Fruit fly (Drosophila melanogaster) whole organism, embryonic: ENCODE measurements around the gene CG7557.

Source experiments
- Ada2b ChIP-seq: fragments of 200-800 bp; sonication (Bioruptor generic); IDR thresholded peaks from 2 replicates; pipeline ENCODE4 v1.3.6; 2022; ENCODE audit warnings: missing biosample characterization, missing genetic modification characterization
- CG10462 ChIP-seq: fragments of 200-800 bp; sonication (Bioruptor generic); optimal IDR thresholded peaks from 2 replicates; lab custom pipeline; 2016; ENCODE audit warnings: missing biosample characterization, missing genetic modification characterization
- CG11456 ChIP-seq: fragments of 200-800 bp; sonication (Bioruptor generic); IDR thresholded peaks from 3 replicates; pipeline ENCODE4 v1.3.6; 2022; ENCODE audit warnings: missing biosample characterization, missing genetic modification characterization
- CG12299 ChIP-seq: fragments of 200-800 bp; sonication (Bioruptor generic); optimal IDR thresholded peaks from 2 replicates; lab custom pipeline; 2018; ENCODE audit warnings: missing biosample characterization, mild to moderate bottlenecking, missing genetic modification characterization
- CG13775 ChIP-seq: fragments of 200-800 bp; sonication (Bioruptor generic); optimal IDR thresholded peaks from 3 replicates; lab custom pipeline; 2017; ENCODE audit warnings: missing biosample characterization, mild to moderate bottlenecking, missing genetic modification characterization
- CG15269 ChIP-seq: fragments of 200-800 bp; sonication (Bioruptor generic); optimal IDR thresholded peaks from 2 replicates; lab custom pipeline; 2018; ENCODE audit warnings: missing biosample characterization, mild to moderate bottlenecking, missing genetic modification characterization, moderate library complexity
- CG15514 ChIP-seq: fragments of 200-800 bp; sonication (Bioruptor generic); optimal IDR thresholded peaks from 3 replicates; lab custom pipeline; 2017; ENCODE audit warnings: missing biosample characterization, missing genetic modification characterization, mild to moderate bottlenecking, moderate library complexity, missing genetic modification reagents
- CG15696 ChIP-seq: fragments of 200-800 bp; sonication (Bioruptor generic); optimal IDR thresholded peaks from 2 replicates; lab custom pipeline; 2019; ENCODE audit warnings: missing biosample characterization, mild to moderate bottlenecking, missing genetic modification characterization, moderate library complexity
- CG2678 ChIP-seq: fragments of 200-800 bp; sonication (Bioruptor generic); optimal IDR thresholded peaks from 3 replicates; lab custom pipeline; 2019; ENCODE audit warnings: missing biosample characterization, mild to moderate bottlenecking, missing genetic modification characterization, moderate library complexity
- CG32532 ChIP-seq: fragments of 200-800 bp; sonication (Bioruptor generic); IDR thresholded peaks from 2 replicates; pipeline ENCODE4 v1.3.6; 2022; ENCODE audit warnings: missing biosample characterization, missing genetic modification characterization
- CG4617 ChIP-seq: fragments of 200-800 bp; sonication (Bioruptor generic); optimal IDR thresholded peaks from 3 replicates; lab custom pipeline; 2016; ENCODE audit warnings: missing biosample characterization, missing genetic modification characterization, borderline replicate concordance
- CG7271 ChIP-seq: fragments of 200-800 bp; sonication (Bioruptor generic); optimal IDR thresholded peaks from 2 replicates; lab custom pipeline; 2018; ENCODE audit warnings: missing biosample characterization, mild to moderate bottlenecking, missing genetic modification characterization, moderate library complexity
- CG7963 ChIP-seq: fragments of 200-800 bp; sonication (Bioruptor generic); IDR thresholded peaks from 3 replicates; pipeline ENCODE4 v1.3.6; 2022; ENCODE audit warnings: missing biosample characterization, missing genetic modification characterization; ENCODE audit not compliant: partially characterized antibody
- CG8290 ChIP-seq, 3 experiments: fragments of 200-800 bp; sonication (Bioruptor generic); optimal IDR thresholded peaks; 2 replicates each; lab custom pipeline; 2016 to 2019; ENCODE audit warnings: missing biosample characterization in 3 of 3, missing genetic modification characterization in 3 of 3, mild to moderate bottlenecking in 2 of 3, moderate library complexity in 1 of 3
- CG9437 ChIP-seq: fragments of 200-800 bp; sonication (Bioruptor generic); optimal IDR thresholded peaks from 2 replicates; lab custom pipeline; 2018; ENCODE audit warnings: missing biosample characterization, mild to moderate bottlenecking, missing genetic modification characterization
- CG9609 ChIP-seq: fragments of 200-800 bp; sonication (Bioruptor generic); optimal IDR thresholded peaks from 3 replicates; lab custom pipeline; 2016; ENCODE audit warnings: missing biosample characterization, missing genetic modification characterization
- CG9797 ChIP-seq: fragments of 200-800 bp; sonication (Bioruptor generic); optimal IDR thresholded peaks from 3 replicates; lab custom pipeline; 2018; ENCODE audit warnings: missing biosample characterization, mild to moderate bottlenecking, missing genetic modification characterization
- D19A ChIP-seq: fragments of 200-800 bp; optimal IDR thresholded peaks from 3 replicates; lab custom pipeline; 2019; ENCODE audit warnings: missing biosample characterization, mild to moderate bottlenecking, missing genetic modification characterization, moderate library complexity
- Hey ChIP-seq: fragments of 200-800 bp; sonication (Bioruptor generic); optimal IDR thresholded peaks from 3 replicates; lab custom pipeline; 2018; ENCODE audit warnings: missing biosample characterization, mild to moderate bottlenecking, missing genetic modification characterization
- HmgD ChIP-seq: fragments of 200-800 bp; sonication (Bioruptor generic); optimal IDR thresholded peaks from 3 replicates; lab custom pipeline; 2016; ENCODE audit warnings: missing biosample characterization, missing genetic modification characterization
- NFAT ChIP-seq: fragments of 200-800 bp; sonication (Bioruptor generic); IDR thresholded peaks from 2 replicates; pipeline ENCODE4 v1.3.6; 2022; ENCODE audit warnings: missing biosample characterization, missing genetic modification characterization
- Pdp1 ChIP-seq, 2 experiments: fragments of 200-800 bp; sonication (Bioruptor generic); optimal IDR thresholded peaks; 3 replicates each; lab custom pipeline; 2016; ENCODE audit warnings: missing biosample characterization in 2 of 2, missing genetic modification characterization in 2 of 2, mild to moderate bottlenecking in 1 of 2, moderate library complexity in 1 of 2
- Ptx1 ChIP-seq: fragments of 200-800 bp; sonication (Bioruptor generic); IDR thresholded peaks from 2 replicates; pipeline ENCODE4 v1.3.6; 2022; ENCODE audit warnings: missing biosample characterization, missing genetic modification characterization
- Vsx1 ChIP-seq: fragments of 200-800 bp; sonication (Bioruptor generic); optimal IDR thresholded peaks from 2 replicates; lab custom pipeline; 2017; ENCODE audit warnings: missing biosample characterization, mild to moderate bottlenecking, missing genetic modification characterization, missing genetic modification reagents
- chinmo ChIP-seq: fragments of 200-800 bp; sonication (Bioruptor generic); IDR thresholded peaks from 4 replicates; pipeline ENCODE4 v1.3.6; 2022; ENCODE audit warnings: missing biosample characterization, missing genetic modification characterization; ENCODE audit not compliant: partially characterized antibody
- chm ChIP-seq: fragments of 200-800 bp; sonication (Bioruptor generic); IDR thresholded peaks from 2 replicates; pipeline ENCODE4 v1.3.6; 2022; ENCODE audit warnings: missing biosample characterization, missing genetic modification characterization
- ci ChIP-seq: fragments of 200-800 bp; sonication (Bioruptor generic); IDR thresholded peaks from 3 replicates; pipeline ENCODE4 v1.3.6; 2022; ENCODE audit warnings: missing biosample characterization, missing genetic modification characterization
- ems ChIP-seq: fragments of 200-800 bp; sonication (Bioruptor generic); optimal IDR thresholded peaks from 3 replicates; lab custom pipeline; 2016; ENCODE audit warnings: missing biosample characterization, missing genetic modification characterization
- grn ChIP-seq: fragments of 200-800 bp; sonication (Bioruptor generic); optimal IDR thresholded peaks from 3 replicates; lab custom pipeline; 2017; ENCODE audit warnings: missing biosample characterization, missing genetic modification characterization
- gro ChIP-seq: fragments of 200-800 bp; sonication (Bioruptor generic); optimal IDR thresholded peaks from 2 replicates; lab custom pipeline; 2016; ENCODE audit warnings: missing biosample characterization, missing genetic modification characterization
- kay ChIP-seq: fragments of 200-800 bp; sonication (Bioruptor generic); optimal IDR thresholded peaks from 2 replicates; lab custom pipeline; 2016; ENCODE audit warnings: missing biosample characterization, missing genetic modification characterization
- klu ChIP-seq: fragments of 200-800 bp; sonication (Bioruptor generic); IDR thresholded peaks from 2 replicates; pipeline ENCODE4 v1.3.6; 2022; ENCODE audit warnings: missing biosample characterization, missing genetic modification characterization
- kni ChIP-seq: fragments of 200-800 bp; sonication (Bioruptor generic); optimal IDR thresholded peaks from 3 replicates; lab custom pipeline; 2017; ENCODE audit warnings: mild to moderate bottlenecking, missing biosample characterization, missing genetic modification reagents, missing genetic modification characterization
- lola ChIP-seq, 3 experiments: fragments of >200 bp in 2 of 3; fragments of 200-800 bp in 1 of 3; sonication (Bioruptor generic) in 1 of 3; optimal IDR thresholded peaks; 2 replicates each; lab custom pipeline; 2017 to 2019; ENCODE audit warnings: missing biosample characterization in 3 of 3, missing genetic modification characterization in 3 of 3, mild to moderate bottlenecking in 1 of 3, moderate library complexity in 1 of 3
- lov ChIP-seq, 2 experiments: fragments of 200-800 bp in 1 of 2; fragments of >200 bp in 1 of 2; sonication (Bioruptor generic) in 1 of 2; IDR thresholded peaks in 1 of 2; optimal IDR thresholded peaks in 1 of 2; 2 replicates in 1 of 2; 3 replicates in 1 of 2; pipeline versions ENCODE4 v1.3.6 to Lab custom; 2017 to 2022; ENCODE audit warnings: missing biosample characterization in 1 of 2, missing genetic modification characterization in 1 of 2
- mam ChIP-seq: fragments of 200-800 bp; sonication (Bioruptor generic); optimal IDR thresholded peaks from 3 replicates; lab custom pipeline; 2016; ENCODE audit warnings: missing biosample characterization, missing genetic modification characterization
- nom ChIP-seq: fragments of 200-800 bp; sonication (Bioruptor generic); optimal IDR thresholded peaks from 2 replicates; lab custom pipeline; 2017; ENCODE audit warnings: missing biosample characterization, missing genetic modification characterization, mild to moderate bottlenecking, moderate library complexity, missing genetic modification reagents
- pnt ChIP-seq: fragments of 200-800 bp; sonication (Bioruptor generic); optimal IDR thresholded peaks from 3 replicates; lab custom pipeline; 2016; ENCODE audit warnings: missing biosample characterization, missing genetic modification characterization
- prd ChIP-seq, 3 experiments: fragments of >200 bp in 2 of 3; fragments of 200-800 bp in 1 of 3; sonication (Bioruptor generic) in 1 of 3; optimal IDR thresholded peaks in 2 of 3; IDR thresholded peaks in 1 of 3; 2 replicates in 2 of 3; 3 replicates in 1 of 3; pipeline versions ENCODE4 v1.3.6 to Lab custom; 2017 to 2022; ENCODE audit warnings: missing biosample characterization in 1 of 3, missing genetic modification characterization in 1 of 3
- ranshi ChIP-seq: fragments of 200-800 bp; sonication (Bioruptor generic); IDR thresholded peaks from 2 replicates; pipeline ENCODE4 v1.3.6; 2022; ENCODE audit warnings: missing biosample characterization, missing genetic modification characterization
- row ChIP-seq: fragments of 200-800 bp; sonication (Bioruptor generic); IDR thresholded peaks from 3 replicates; pipeline ENCODE4 v1.3.6; 2022; ENCODE audit warnings: missing biosample characterization, missing genetic modification characterization
- run ChIP-seq: fragments of 200-800 bp; sonication (Bioruptor generic); optimal IDR thresholded peaks from 3 replicates; lab custom pipeline; 2018; ENCODE audit warnings: missing biosample characterization, mild to moderate bottlenecking, missing genetic modification characterization
- scrt ChIP-seq: fragments of 200-800 bp; sonication (Bioruptor generic); optimal IDR thresholded peaks from 2 replicates; lab custom pipeline; 2018; ENCODE audit warnings: missing biosample characterization, mild to moderate bottlenecking, missing genetic modification characterization, moderate library complexity
- sens ChIP-seq: fragments of 200-800 bp; sonication (Bioruptor generic); peaks from one replicate; lab custom pipeline; 2016; ENCODE audit warnings: missing biosample characterization, missing genetic modification characterization
- twi ChIP-seq: fragments of 200-800 bp; optimal IDR thresholded peaks from 2 replicates; lab custom pipeline; 2019; ENCODE audit warnings: missing biosample characterization, mild to moderate bottlenecking, missing genetic modification characterization, moderate library complexity

Gene CG7557

DNA sequence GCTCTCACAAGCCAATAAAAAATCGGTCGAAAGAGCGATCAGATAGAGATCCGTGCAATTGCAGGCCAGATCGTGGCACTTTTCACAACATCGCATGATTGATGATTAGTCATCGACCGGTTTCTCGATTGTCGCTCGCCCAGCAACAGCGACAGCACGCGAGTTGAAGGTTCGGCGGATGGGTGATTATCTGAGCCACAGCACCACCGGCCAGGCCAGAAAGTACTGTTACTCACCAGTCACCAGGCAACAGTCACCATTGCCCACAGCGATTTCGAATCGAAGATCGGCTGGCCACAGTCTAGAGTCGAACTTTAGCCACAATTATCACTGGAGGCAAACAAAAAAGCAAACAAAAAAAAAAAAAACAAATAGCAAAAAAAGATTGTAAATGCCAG is 13.0 kb upstream of the CG7557 start (continued):
- TF ChIP-seq lola (GFP tag; optimal IDR thresholded peaks at IDR 0.05; lab: Kevin White, UChicago) (no peak), ci (GFP tag; lab: Robert Waterston, UW) (peak; percentile 20; the same call in 1 of the 3 replicates), NFAT (GFP tag; lab: Robert Waterston, UW) (no peak), row (GFP tag; lab: Robert Waterston, UW) (no peak), Ada2b (GFP tag; lab: Robert Waterston, UW) (peak; percentile 19; the same call in 1 of the 2 replicates), chm (GFP tag; lab: Robert Waterston, UW) (0 out of 2 replicates have a peak, but pooled peaks have one; percentile 20), run (tag; lab: Kevin White, UChicago) (no peak), lov (optimal IDR thresholded peaks at IDR 0.05; lab: Kevin White, UChicago) (no peak), lov (GFP tag; IDR thresholded peaks at IDR 0.05; lab: Robert Waterston, UW) (0 out of 3 replicates have a peak, but pooled peaks have one; percentile 52), nom (GFP tag; lab: Kevin White, UChicago) (peak; percentile 7), CG8290 (GFP tag; optimal IDR thresholded peaks at IDR 0.05; lab: Kevin White, UChicago) (no peak), CG8290 (tag; optimal IDR thresholded peaks at IDR 0.05; lab: Kevin White, UChicago) (peak in 1 of 2 experiments; percentile 26), CG32532 (GFP tag; lab: Robert Waterston, UW) (0 out of 2 replicates have a peak, but pooled peaks have one; percentile 12), kay (GFP tag; lab: Kevin White, UChicago) (peak; percentile 5), grn (GFP tag; lab: Kevin White, UChicago) (peak; percentile 16), CG9797 (GFP tag; lab: Kevin White, UChicago) (no peak), D19A (tag; lab: Kevin White, UChicago) (peak; percentile 26), CG4617 (GFP tag; lab: Kevin White, UChicago) (no peak), scrt (GFP tag; lab: Kevin White, UChicago) (no peak)

DNA sequence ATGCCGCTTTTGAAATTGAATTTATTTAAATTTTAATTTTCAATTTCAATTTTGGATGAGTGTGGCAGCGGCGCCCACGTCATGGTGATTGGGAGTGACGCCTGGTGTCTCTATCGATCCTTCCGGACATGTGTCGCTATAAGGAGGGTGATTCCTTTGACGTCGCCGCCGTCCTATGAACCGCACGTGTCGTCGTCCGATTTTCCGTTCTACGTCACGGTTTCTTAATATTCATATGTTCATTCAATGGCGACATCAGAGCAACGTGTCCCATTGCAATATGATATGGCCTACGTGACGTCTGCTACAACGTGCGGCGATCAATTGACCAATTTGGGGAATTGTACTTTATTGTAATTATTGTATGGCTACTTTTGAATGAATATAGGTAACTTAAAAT is 12.5 kb upstream of the CG7557 start:
- peak; percentile 60 for TF ChIP-seq sens (GFP tag; lab: Kevin White, UChicago)
- TF ChIP-seq lov (optimal IDR thresholded peaks at IDR 0.05; lab: Kevin White, UChicago) = no peak
- no peak for TF ChIP-seq lov (GFP tag; IDR thresholded peaks at IDR 0.05; lab: Robert Waterston, UW)
- peak; percentile 26 for TF ChIP-seq kni
- TF ChIP-seq Vsx1 = no peak
- peak; percentile 88 for TF ChIP-seq twi (tag; lab: Kevin White, UChicago)
- no peak for TF ChIP-seq ems
- TF ChIP-seq Hey (tag; lab: Kevin White, UChicago) = peak; percentile 70
- 0 out of 3 replicates have a peak, but pooled peaks have one; percentile 19 for TF ChIP-seq ci (GFP tag; lab: Robert Waterston, UW)

DNA sequence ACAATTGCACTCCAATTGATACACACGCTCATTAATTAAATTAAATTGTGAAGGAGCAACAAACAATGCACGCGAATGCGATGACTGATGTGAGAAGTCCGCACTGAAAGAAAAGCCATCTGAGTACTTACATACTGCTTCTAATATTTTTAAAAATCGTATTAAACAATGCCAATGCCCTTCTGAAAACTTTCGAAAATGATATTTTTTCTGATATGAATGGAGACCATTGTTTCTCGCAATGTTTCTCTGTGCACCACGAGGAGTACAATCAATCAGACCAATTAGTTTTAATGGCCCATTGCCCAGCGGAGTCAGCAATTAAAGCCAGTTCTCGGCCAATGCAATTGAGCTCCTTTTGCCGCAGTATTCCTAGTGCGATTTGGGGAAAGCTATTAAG is 11.8 kb upstream of the CG7557 start:
- TF ChIP-seq ranshi (no peak), Ptx1 (GFP tag; lab: Robert Waterston, UW) (0 out of 2 replicates have a peak, but pooled peaks have one; percentile 42), pnt (GFP tag; lab: Kevin White, UChicago) (no peak), mam (GFP tag; lab: Kevin White, UChicago) (no peak), Pdp1 (GFP tag; optimal IDR thresholded peaks at IDR 0.05; lab: Kevin White, UChicago) (peak in 1 of 2 experiments; percentile 4), gro (GFP tag; lab: Kevin White, UChicago) (no peak), CG9609 (GFP tag; lab: Kevin White, UChicago) (no peak), CG15269 (tag; lab: Kevin White, UChicago) (no peak), CG15514 (GFP tag; lab: Kevin White, UChicago) (no peak), CG11456 (GFP tag; lab: Robert Waterston, UW) (no peak), CG4617 (GFP tag; lab: Kevin White, UChicago) (no peak), chinmo (no peak), HmgD (no peak), CG15696 (tag; lab: Kevin White, UChicago) (peak; percentile 18), CG13775 (GFP tag; lab: Kevin White, UChicago) (no peak), CG10462 (no peak), klu (GFP tag; lab: Robert Waterston, UW) (no peak), CG7271 (no peak), CG9437 (GFP tag; lab: Kevin White, UChicago) (no peak), scrt (GFP tag; lab: Kevin White, UChicago) (no peak), CG7963 (no peak), prd (optimal IDR thresholded peaks at IDR 0.05; lab: Kevin White, UChicago) (no peak), prd (GFP tag; IDR thresholded peaks at IDR 0.05; lab: Robert Waterston, UW) (peak; percentile 70), CG2678 (no peak), CG12299 (no peak)
